Worm (Caenorhabditis elegans) whole organism, L1 larva: Measurements from ENCODE around the gene C05C12.5.

Source experiments
- C04F5.9 ChIP-seq: sonication (generic microtip); optimal IDR thresholded peaks from 2 replicates; lab custom pipeline; 2016; ENCODE audit warnings: missing genetic modification characterization, missing compliant biosample characterization
- Y116A8C.19 ChIP-seq: sonication (generic microtip); optimal IDR thresholded peaks from 2 replicates; lab custom pipeline; 2016; ENCODE audit warnings: missing compliant biosample characterization, missing genetic modification characterization, borderline replicate concordance
- aha-1 ChIP-seq: fragments of 150-350 bp; optimal IDR thresholded peaks from 2 replicates; lab custom pipeline; 2014; ENCODE audit warnings: missing biosample characterization, missing genetic modification characterization
- ceh-63 ChIP-seq: fragments of 200-800 bp; sonication (Bioruptor generic); optimal IDR thresholded peaks from 2 replicates; lab custom pipeline; 2018; ENCODE audit warnings: mild to moderate bottlenecking, missing genetic modification characterization, missing compliant biosample characterization
- dpl-1 ChIP-seq, 3 experiments: fragments of 150-350 bp in 2 of 3; sonication (generic microtip) in 1 of 3; optimal IDR thresholded peaks; 2 replicates each; lab custom pipeline; 2014 to 2017; ENCODE audit warnings: missing biosample characterization in 3 of 3, missing genetic modification characterization in 3 of 3, missing genetic modification reagents in 3 of 3
- efl-3 ChIP-seq: fragments of 200-800 bp; sonication (Bioruptor generic); optimal IDR thresholded peaks from 2 replicates; lab custom pipeline; 2018; ENCODE audit warnings: mild to moderate bottlenecking, missing genetic modification characterization, missing compliant biosample characterization
- fos-1 ChIP-seq: fragments of 150-350 bp; optimal IDR thresholded peaks from 2 replicates; lab custom pipeline; 2014; ENCODE audit warnings: missing biosample characterization, missing genetic modification characterization
- grh-1 ChIP-seq: fragments of 200-800 bp; sonication (Bioruptor generic); IDR thresholded peaks from 2 replicates; pipeline ENCODE4 v1.3.6; 2022; ENCODE audit warnings: missing genetic modification reagents, missing genetic modification characterization, missing compliant biosample characterization
- hlh-17 ChIP-seq: fragments of 200-800 bp; sonication (Bioruptor generic); optimal IDR thresholded peaks from 2 replicates; lab custom pipeline; 2018; ENCODE audit warnings: missing genetic modification characterization, mild to moderate bottlenecking, missing compliant biosample characterization, moderate library complexity, borderline replicate concordance
- hpl-2 ChIP-seq: fragments of 150-350 bp; optimal IDR thresholded peaks from 2 replicates; lab custom pipeline; 2014; ENCODE audit warnings: missing biosample characterization, missing genetic modification reagents, missing genetic modification characterization
- mdl-1 ChIP-seq, 2 experiments: fragments of 150-350 bp; optimal IDR thresholded peaks; 2 replicates each; lab custom pipeline; 2014 to 2017; ENCODE audit warnings: missing biosample characterization in 2 of 2, missing genetic modification characterization in 2 of 2, inconsistent platforms in 1 of 2
- nhr-76 ChIP-seq: sonication (generic microtip); optimal IDR thresholded peaks from 2 replicates; lab custom pipeline; 2017; ENCODE audit warnings: missing biosample characterization, missing genetic modification characterization
- nhr-85 ChIP-seq: sonication (generic microtip); peaks from one replicate; lab custom pipeline; 2016; ENCODE audit warnings: missing genetic modification characterization, inconsistent platforms, missing compliant biosample characterization
- nhr-90 ChIP-seq: sonication (generic microtip); optimal IDR thresholded peaks from 2 replicates; lab custom pipeline; 2016; ENCODE audit warnings: mild to moderate bottlenecking, missing genetic modification characterization, missing compliant biosample characterization; ENCODE audit not compliant: poor library complexity
- skn-1 ChIP-seq: fragments of 150-350 bp; optimal IDR thresholded peaks from 2 replicates; lab custom pipeline; 2014; ENCODE audit warnings: missing biosample characterization, missing genetic modification characterization
- snu-23 ChIP-seq: sonication (generic microtip); optimal IDR thresholded peaks from 2 replicates; lab custom pipeline; 2016; ENCODE audit warnings: missing genetic modification characterization, missing compliant biosample characterization
- sptf-1 ChIP-seq: fragments of 150-350 bp; optimal IDR thresholded peaks from 2 replicates; lab custom pipeline; 2014; ENCODE audit warnings: missing biosample characterization, missing genetic modification characterization
- tlp-1 ChIP-seq: fragments of 150-350 bp; optimal IDR thresholded peaks from 2 replicates; lab custom pipeline; 2014; ENCODE audit warnings: missing biosample characterization, missing genetic modification characterization
- zip-4 ChIP-seq: fragments of 200-800 bp; sonication (Bioruptor generic); optimal IDR thresholded peaks from 2 replicates; lab custom pipeline; 2018; ENCODE audit warnings: mild to moderate bottlenecking, missing genetic modification characterization, moderate library complexity, missing compliant biosample characterization
- ztf-4 ChIP-seq: fragments of 150-350 bp; optimal IDR thresholded peaks from 2 replicates; lab custom pipeline; 2014; ENCODE audit warnings: missing biosample characterization, missing genetic modification characterization

The C05C12.5 gene

ce11 chrIV:11210781-11211256, 50.2 kb downstream of the C05C12.5 start, which contains the start of gene adk-1 (continued):
- TF ChIP-seq grh-1 (GFP tag; lab: Robert Waterston, UW): no peak
- TF ChIP-seq Y116A8C.19: no peak
- no peak for TF ChIP-seq C04F5.9 (tag; lab: Kevin White, UChicago)
- no peak for TF ChIP-seq nhr-85 (tag; lab: Kevin White, UChicago)
- no peak for TF ChIP-seq snu-23
- no peak for TF ChIP-seq hpl-2 (GFP tag; lab: Kevin White, UChicago)
- no peak for TF ChIP-seq ceh-63 (GFP tag; lab: Kevin White, UChicago)
- TF ChIP-seq efl-3 (GFP tag; lab: Kevin White, UChicago): no peak
- no peak for TF ChIP-seq aha-1 (tag; lab: Kevin White, UChicago)
- TF ChIP-seq nhr-76 (tag; lab: Kevin White, UChicago): no peak
- no peak for TF ChIP-seq ztf-4 (tag; lab: Kevin White, UChicago)
- TF ChIP-seq zip-4 (GFP tag; lab: Kevin White, UChicago): no peak
- no peak for TF ChIP-seq mdl-1 (tag; optimal IDR thresholded peaks at IDR 0.05; lab: Kevin White, UChicago)
- TF ChIP-seq sptf-1 (tag; lab: Kevin White, UChicago): no peak
- no peak for TF ChIP-seq hlh-17 (GFP tag; lab: Kevin White, UChicago)
- TF ChIP-seq dpl-1 (GFP tag; optimal IDR thresholded peaks at IDR 0.05; lab: Kevin White, UChicago): peak in 2 of 3 experiments; percentile 57 to 75
- no peak for TF ChIP-seq nhr-90 (tag; lab: Kevin White, UChicago)
- TF ChIP-seq tlp-1: no peak
- TF ChIP-seq fos-1 (tag; lab: Kevin White, UChicago): no peak
- TF ChIP-seq skn-1 (tag; lab: Kevin White, UChicago): no peak
